Worm (Caenorhabditis elegans): Measurements from ENCODE around the gene msp-49.

- TF ChIP-seq flt-1 (GFP tag; IDR thresholded peaks at IDR 0.05) (no peak), tab-1 (GFP tag; IDR thresholded peaks at IDR 0.05) (0 out of 2 replicates have a peak, but pooled peaks have one; percentile 41)
Measured at ce11 chrII:5228662-5229061, 34.5 kb downstream of the msp-49 start.
